Worm (Caenorhabditis elegans): ENCODE results near the gene F56D6.20.

The F56D6.20 gene

ce11 chrIV:3894004-3894480 is 18.7 kb upstream of the F56D6.20 start, which contains the start of gene F56D6.8:
Gene F56D6.8 (minus strand): TSS chrIV:3894430.
- TF ChIP-seq snpc-4 (tag; optimal IDR thresholded peaks at IDR 0.05), result no peak

ce11 chrIV:3894770-3895169 is 17.9 kb upstream of the F56D6.20 start, which contains the start of gene dct-8:
Gene dct-8 (plus strand): TSS chrIV:3895070.
- TF ChIP-seq M03D4.4 (tag; optimal IDR thresholded peaks at IDR 0.05) (no peak), ztf-11 (tag; optimal IDR thresholded peaks at IDR 0.05) (no peak), ceh-83 (GFP tag; optimal IDR thresholded peaks at IDR 0.05) (no peak), nhr-2 (tag; optimal IDR thresholded peaks at IDR 0.05) (no peak), blmp-1 (tag; optimal IDR thresholded peaks at IDR 0.05) (no peak), ces-1 (GFP tag; optimal IDR thresholded peaks at IDR 0.05) (no peak), sem-2 (GFP tag; optimal IDR thresholded peaks at IDR 0.05) (no peak), cnd-1 (tag; optimal IDR thresholded peaks at IDR 0.05) (no peak), flh-1 (GFP tag; optimal IDR thresholded peaks at IDR 0.05) (no peak), snpc-4 (tag; optimal IDR thresholded peaks at IDR 0.05) (no peak)

ce11 chrIV:3899719-3900554 is 12.8 kb upstream of the F56D6.20 start, which contains the start of gene srz-62:
Gene srz-62 (plus strand): TSS chrIV:3900504.
- no peak for TF ChIP-seq mls-2 (tag; optimal IDR thresholded peaks at IDR 0.05)
- no peak for TF ChIP-seq mep-1 (tag; optimal IDR thresholded peaks at IDR 0.05)
- no peak for TF ChIP-seq elt-1 (tag; optimal IDR thresholded peaks at IDR 0.05; ENCODE audit: borderline replicate concordance, insufficient read depth)
- no peak for TF ChIP-seq unc-120 (tag; optimal IDR thresholded peaks at IDR 0.05; ENCODE audit: poor library complexity, severe bottlenecking)
- no peak for TF ChIP-seq flh-1 (GFP tag; optimal IDR thresholded peaks at IDR 0.05)
- TF ChIP-seq unc-39 (tag; optimal IDR thresholded peaks at IDR 0.05), result no peak
- no peak for TF ChIP-seq lin-32 (GFP tag; optimal IDR thresholded peaks at IDR 0.05)
- no peak for TF ChIP-seq nhr-12 (tag; optimal IDR thresholded peaks at IDR 0.05)
- no peak for TF ChIP-seq ces-1 (GFP tag; optimal IDR thresholded peaks at IDR 0.05)
- TF ChIP-seq lsy-2 (tag; optimal IDR thresholded peaks at IDR 0.05), result no peak
- TF ChIP-seq ceh-83 (GFP tag; optimal IDR thresholded peaks at IDR 0.05), result no peak
- no peak for TF ChIP-seq sem-2 (GFP tag; optimal IDR thresholded peaks at IDR 0.05)
- no peak for TF ChIP-seq nhr-76 (tag; optimal IDR thresholded peaks at IDR 0.05)
- TF ChIP-seq hlh-1 (tag; optimal IDR thresholded peaks at IDR 0.05), result no peak
- no peak for TF ChIP-seq elt-3 (tag; optimal IDR thresholded peaks at IDR 0.05)
- no peak for TF ChIP-seq zip-8 (tag; optimal IDR thresholded peaks at IDR 0.05)
- TF ChIP-seq cnd-1 (tag; optimal IDR thresholded peaks at IDR 0.05), result no peak

- no peak for TF ChIP-seq ceh-39 (tag; optimal IDR thresholded peaks at IDR 0.05)
- no peak for TF ChIP-seq flh-1 (GFP tag; optimal IDR thresholded peaks at IDR 0.05)
- TF ChIP-seq elt-3 (tag; optimal IDR thresholded peaks at IDR 0.05), result no peak
- no peak for TF ChIP-seq nhr-76 (tag; optimal IDR thresholded peaks at IDR 0.05)
- no peak for TF ChIP-seq unc-39 (tag; optimal IDR thresholded peaks at IDR 0.05)
- TF ChIP-seq sptf-1 (tag; optimal IDR thresholded peaks at IDR 0.05), result no peak
- TF ChIP-seq nhr-12 (tag; optimal IDR thresholded peaks at IDR 0.05), result no peak
- TF ChIP-seq elt-1 (tag; optimal IDR thresholded peaks at IDR 0.05; ENCODE audit: borderline replicate concordance, insufficient read depth), result no peak
- TF ChIP-seq M03D4.4 (tag; optimal IDR thresholded peaks at IDR 0.05), result no peak
- TF ChIP-seq nhr-28 (tag; optimal IDR thresholded peaks at IDR 0.05), result no peak
- TF ChIP-seq ceh-83 (GFP tag; optimal IDR thresholded peaks at IDR 0.05), result no peak
- TF ChIP-seq drap-1 (GFP tag; optimal IDR thresholded peaks at IDR 0.05), result no peak
- no peak for TF ChIP-seq cnd-1 (tag; optimal IDR thresholded peaks at IDR 0.05)
- no peak for TF ChIP-seq ceh-43 (GFP tag; optimal IDR thresholded peaks at IDR 0.05)
- no peak for TF ChIP-seq sem-2 (GFP tag; optimal IDR thresholded peaks at IDR 0.05)
- no peak for TF ChIP-seq mab-5 (tag; optimal IDR thresholded peaks at IDR 0.05)
- no peak for TF ChIP-seq ztf-11 (tag; optimal IDR thresholded peaks at IDR 0.05)
- TF ChIP-seq nhr-2 (tag; optimal IDR thresholded peaks at IDR 0.05), result no peak
Measured at ce11 chrIV:3902955-3903354, 9.7 kb upstream of the F56D6.20 start, which contains the start of gene F56D6.6. Gene F56D6.6 (plus strand): TSS chrIV:3903255.

ce11 chrIV:3904620-3905019 is 8.1 kb upstream of the F56D6.20 start, which contains the start of gene F56D6.21:
Gene F56D6.21 (plus strand): TSS chrIV:3904920.
- TF ChIP-seq tbx-8 (GFP tag; optimal IDR thresholded peaks at IDR 0.05) (no peak), nhr-2 (tag; optimal IDR thresholded peaks at IDR 0.05) (no peak), cnd-1 (tag; optimal IDR thresholded peaks at IDR 0.05) (no peak), nhr-237 (tag; optimal IDR thresholded peaks at IDR 0.05) (no peak), mab-5 (tag; optimal IDR thresholded peaks at IDR 0.05) (no peak), M03D4.4 (tag; optimal IDR thresholded peaks at IDR 0.05) (no peak), nhr-76 (tag; optimal IDR thresholded peaks at IDR 0.05) (no peak), unc-39 (tag; optimal IDR thresholded peaks at IDR 0.05) (no peak), sptf-1 (tag; optimal IDR thresholded peaks at IDR 0.05) (no peak), mls-2 (tag; optimal IDR thresholded peaks at IDR 0.05) (no peak), ces-1 (GFP tag; optimal IDR thresholded peaks at IDR 0.05) (no peak), zip-8 (tag; optimal IDR thresholded peaks at IDR 0.05) (no peak), ceh-43 (GFP tag; optimal IDR thresholded peaks at IDR 0.05) (no peak), lin-13 (tag; optimal IDR thresholded peaks at IDR 0.05) (no peak), drap-1 (GFP tag; optimal IDR thresholded peaks at IDR 0.05) (no peak), ztf-11 (tag; optimal IDR thresholded peaks at IDR 0.05) (no peak)
